Worm (Caenorhabditis elegans): ENCODE measurements around the gene Y13C8A.1.

ce11 chrX:16844924-16845323 is 38.6 kb upstream of the Y13C8A.1 start, which contains the start of gene F41G4.8:
- TF ChIP-seq nhr-80 (tag; optimal IDR thresholded peaks at IDR 0.05), result no peak
- TF ChIP-seq nfya-1 (tag; optimal IDR thresholded peaks at IDR 0.05; ENCODE audit: borderline replicate concordance, insufficient read depth), result no peak
- no peak for TF ChIP-seq F49E8.2 (tag; optimal IDR thresholded peaks at IDR 0.05; ENCODE audit: insufficient read depth)
- TF ChIP-seq snpc-4 (GFP tag; optimal IDR thresholded peaks at IDR 0.05), result no peak
- no peak for TF ChIP-seq snpc-4 (tag; optimal IDR thresholded peaks at IDR 0.05)
- TF ChIP-seq snpc-1.1 (tag; optimal IDR thresholded peaks at IDR 0.05; ENCODE audit: insufficient read depth), result no peak
- TF ChIP-seq chd-7 (tag; optimal IDR thresholded peaks at IDR 0.05), result no peak
- TF ChIP-seq nfya-2 (GFP tag; IDR thresholded peaks at IDR 0.05), result no peak
- no peak for TF ChIP-seq ZK185.1 (tag; optimal IDR thresholded peaks at IDR 0.05; ENCODE audit: poor library complexity, severe bottlenecking)
- TF ChIP-seq C17E4.6 (GFP tag; IDR thresholded peaks at IDR 0.05), result no peak
- TF ChIP-seq ztf-6 (GFP tag; IDR thresholded peaks at IDR 0.05), result no peak
- TF ChIP-seq ama-1 (optimal IDR thresholded peaks at IDR 0.05), result no peak
- TF ChIP-seq ama-1 (GFP tag; optimal IDR thresholded peaks at IDR 0.05), result no peak
- TF ChIP-seq dpl-1 (GFP tag; optimal IDR thresholded peaks at IDR 0.05), result no peak
- no peak for TF ChIP-seq tbx-9 (tag; optimal IDR thresholded peaks at IDR 0.05; ENCODE audit: borderline replicate concordance)
